Fruit fly (Drosophila melanogaster) whole organism, embryonic: ENCODE measurements around the gene TH1.
A peak's percentile ranks its signal among the peaks of the same experiment; 100 is the strongest.

Experiments used
- CG11247 ChIP-seq: fragments of 200-800 bp; sonication (Bioruptor generic); IDR thresholded peaks from 2 replicates; pipeline ENCODE4 v1.3.6; 2022; ENCODE audit warnings: missing biosample characterization, missing genetic modification characterization
- CG11560 ChIP-seq: fragments of 200-800 bp; sonication (Bioruptor generic); IDR thresholded peaks from 3 replicates; pipeline ENCODE4 v1.3.6; 2022; ENCODE audit warnings: missing biosample characterization, missing genetic modification characterization
- CG12071 ChIP-seq: fragments of 200-800 bp; sonication (Bioruptor generic); optimal IDR thresholded peaks from 3 replicates; lab custom pipeline; 2018; ENCODE audit warnings: missing biosample characterization, mild to moderate bottlenecking, missing genetic modification characterization
- CG12769 ChIP-seq: fragments of 200-800 bp; sonication (Bioruptor generic); optimal IDR thresholded peaks from 2 replicates; lab custom pipeline; 2019; ENCODE audit warnings: missing biosample characterization, mild to moderate bottlenecking, missing genetic modification characterization, moderate library complexity
- CG15073 ChIP-seq: fragments of 200-800 bp; sonication (Bioruptor generic); optimal IDR thresholded peaks from 2 replicates; lab custom pipeline; 2016; ENCODE audit warnings: missing biosample characterization, missing genetic modification characterization
- CG17612 ChIP-seq: fragments of 200-800 bp; sonication (Bioruptor generic); IDR thresholded peaks from 2 replicates; pipeline ENCODE4 v1.3.6; 2022; ENCODE audit warnings: missing biosample characterization, missing genetic modification characterization
- CG18619 ChIP-seq: fragments of 200-800 bp; sonication (Bioruptor generic); optimal IDR thresholded peaks from 3 replicates; lab custom pipeline; 2017; ENCODE audit warnings: missing biosample characterization, mild to moderate bottlenecking, missing genetic modification characterization
- CG2129 ChIP-seq: fragments of 200-800 bp; sonication (Bioruptor generic); IDR thresholded peaks from 2 replicates; pipeline ENCODE4 v1.3.6; 2022; ENCODE audit warnings: missing biosample characterization, missing genetic modification characterization; ENCODE audit not compliant: partially characterized antibody
- CG31224 ChIP-seq: fragments of 200-800 bp; sonication (Bioruptor generic); IDR thresholded peaks from 2 replicates; pipeline ENCODE4 v1.3.6; 2022; ENCODE audit warnings: missing biosample characterization, missing genetic modification characterization
- CG32772 ChIP-seq: fragments of 200-800 bp; sonication (Bioruptor generic); IDR thresholded peaks from 2 replicates; pipeline ENCODE4 v1.3.6; 2022; ENCODE audit warnings: missing biosample characterization, missing genetic modification characterization
- CG3838 ChIP-seq: fragments of 200-800 bp; sonication (Bioruptor generic); optimal IDR thresholded peaks from 3 replicates; lab custom pipeline; 2016; ENCODE audit warnings: missing biosample characterization, missing genetic modification characterization
- CG42726 ChIP-seq: fragments of 200-800 bp; sonication (Bioruptor generic); IDR thresholded peaks from 2 replicates; pipeline ENCODE4 v1.3.6; 2022; ENCODE audit warnings: missing biosample characterization, missing genetic modification characterization; ENCODE audit not compliant: partially characterized antibody
- CG6254 ChIP-seq: fragments of 200-800 bp; sonication (Bioruptor generic); optimal IDR thresholded peaks from 3 replicates; lab custom pipeline; 2017; ENCODE audit warnings: mild to moderate bottlenecking, missing biosample characterization, missing genetic modification reagents, missing genetic modification characterization
- CG8944 ChIP-seq: fragments of 200-800 bp; sonication (Bioruptor generic); optimal IDR thresholded peaks from 3 replicates; lab custom pipeline; 2016; ENCODE audit warnings: missing biosample characterization, missing genetic modification characterization
- Dll ChIP-seq: fragments of 200-800 bp; sonication (Bioruptor generic); IDR thresholded peaks from 4 replicates; pipeline ENCODE4 v1.3.6; 2022; ENCODE audit warnings: missing biosample characterization, missing genetic modification characterization; ENCODE audit not compliant: partially characterized antibody
- Gsc ChIP-seq: fragments of 200-800 bp; sonication (Bioruptor generic); IDR thresholded peaks from 2 replicates; pipeline ENCODE4 v1.3.6; 2022; ENCODE audit warnings: missing biosample characterization, missing genetic modification characterization
- HLH54F ChIP-seq: fragments of 200-800 bp; sonication (Bioruptor generic); optimal IDR thresholded peaks from 3 replicates; lab custom pipeline; 2016; ENCODE audit warnings: missing biosample characterization, missing genetic modification characterization
- Hand ChIP-seq: fragments of 200-800 bp; sonication (Bioruptor generic); optimal IDR thresholded peaks from 2 replicates; lab custom pipeline; 2017; ENCODE audit warnings: mild to moderate bottlenecking, missing biosample characterization, missing genetic modification reagents, missing genetic modification characterization
- Lpt ChIP-seq: fragments of >200 bp; optimal IDR thresholded peaks from 2 replicates; lab custom pipeline; 2018; ENCODE audit warnings: missing biosample characterization, missing genetic modification characterization
- MTF-1 ChIP-seq: fragments of 200-800 bp; sonication (Bioruptor generic); optimal IDR thresholded peaks from 2 replicates; lab custom pipeline; 2018; ENCODE audit warnings: missing biosample characterization, mild to moderate bottlenecking, missing genetic modification characterization, borderline replicate concordance
- NK7.1 ChIP-seq: fragments of 200-800 bp; sonication (Bioruptor generic); optimal IDR thresholded peaks from 3 replicates; lab custom pipeline; 2016; ENCODE audit warnings: missing biosample characterization, missing genetic modification characterization
- Nf-YA ChIP-seq: fragments of 200-800 bp; sonication (Bioruptor generic); IDR thresholded peaks from 2 replicates; pipeline ENCODE4 v1.3.6; 2022; ENCODE audit warnings: missing biosample characterization, missing genetic modification characterization
- NfI ChIP-seq: fragments of 200-800 bp; sonication (Bioruptor generic); optimal IDR thresholded peaks from 3 replicates; lab custom pipeline; 2018; ENCODE audit warnings: missing biosample characterization, mild to moderate bottlenecking, missing genetic modification characterization, moderate library complexity
- PHDP ChIP-seq: fragments of 200-800 bp; sonication (Bioruptor generic); optimal IDR thresholded peaks from 3 replicates; lab custom pipeline; 2018; ENCODE audit warnings: missing biosample characterization, mild to moderate bottlenecking, missing genetic modification characterization, moderate library complexity
- Ravus ChIP-seq: fragments of 200-800 bp; sonication (Bioruptor generic); IDR thresholded peaks from 2 replicates; pipeline ENCODE4 v1.3.6; 2022; ENCODE audit warnings: missing biosample characterization, missing genetic modification characterization
- Side ChIP-seq: fragments of 200-800 bp; sonication (Bioruptor generic); optimal IDR thresholded peaks from 2 replicates; lab custom pipeline; 2016; ENCODE audit warnings: missing biosample characterization, missing genetic modification characterization
- amos ChIP-seq: fragments of 200-800 bp; sonication (Bioruptor generic); IDR thresholded peaks from 2 replicates; pipeline ENCODE4 v1.3.6; 2022; ENCODE audit warnings: missing biosample characterization, missing genetic modification characterization; ENCODE audit not compliant: partially characterized antibody
- az2 ChIP-seq: fragments of 200-800 bp; sonication (Bioruptor generic); optimal IDR thresholded peaks from 3 replicates; lab custom pipeline; 2016; ENCODE audit warnings: missing biosample characterization, missing genetic modification characterization
- dysf ChIP-seq: fragments of 200-800 bp; sonication (Bioruptor generic); IDR thresholded peaks from 3 replicates; pipeline ENCODE4 v1.3.6; 2022; ENCODE audit warnings: missing biosample characterization, missing genetic modification characterization
- fd64A ChIP-seq: fragments of 200-800 bp; sonication (Bioruptor generic); optimal IDR thresholded peaks from 3 replicates; lab custom pipeline; 2018; ENCODE audit warnings: missing biosample characterization, mild to moderate bottlenecking, missing genetic modification characterization
- fu2 ChIP-seq: fragments of 200-800 bp; sonication (Bioruptor generic); optimal IDR thresholded peaks from 2 replicates; lab custom pipeline; 2016; ENCODE audit warnings: missing biosample characterization, missing genetic modification characterization
- gcm ChIP-seq: fragments of 200-800 bp; sonication (Bioruptor generic); optimal IDR thresholded peaks from 2 replicates; lab custom pipeline; 2019; ENCODE audit warnings: missing biosample characterization, mild to moderate bottlenecking, missing genetic modification characterization, moderate library complexity
- hkb ChIP-seq, 2 experiments: fragments of 200-800 bp in 1 of 2; fragments of >200 bp in 1 of 2; sonication (Bioruptor generic) in 1 of 2; IDR thresholded peaks in 1 of 2; optimal IDR thresholded peaks in 1 of 2; 2 replicates each; pipeline versions ENCODE4 v1.3.6 to Lab custom; 2017 to 2022; ENCODE audit warnings: missing biosample characterization in 1 of 2, missing genetic modification characterization in 1 of 2
- jigr1 ChIP-seq: fragments of 200-800 bp; sonication (Bioruptor generic); IDR thresholded peaks from 3 replicates; pipeline ENCODE4 v1.3.6; 2022; ENCODE audit warnings: missing biosample characterization, missing genetic modification characterization
- lilli ChIP-seq: fragments of 200-800 bp; sonication (Bioruptor generic); optimal IDR thresholded peaks from 3 replicates; lab custom pipeline; 2016; ENCODE audit warnings: missing biosample characterization, missing genetic modification characterization
- lmd ChIP-seq: fragments of 200-800 bp; sonication (Bioruptor generic); IDR thresholded peaks from 2 replicates; pipeline ENCODE4 v1.3.6; 2022; ENCODE audit warnings: missing biosample characterization, missing genetic modification characterization
- nom ChIP-seq: fragments of 200-800 bp; sonication (Bioruptor generic); optimal IDR thresholded peaks from 2 replicates; lab custom pipeline; 2017; ENCODE audit warnings: missing biosample characterization, missing genetic modification characterization, mild to moderate bottlenecking, moderate library complexity, missing genetic modification reagents
- oc ChIP-seq: fragments of 200-800 bp; sonication (Bioruptor generic); optimal IDR thresholded peaks from 2 replicates; lab custom pipeline; 2018; ENCODE audit warnings: missing biosample characterization, mild to moderate bottlenecking, missing genetic modification characterization, moderate library complexity
- run ChIP-seq: fragments of 200-800 bp; sonication (Bioruptor generic); optimal IDR thresholded peaks from 3 replicates; lab custom pipeline; 2018; ENCODE audit warnings: missing biosample characterization, mild to moderate bottlenecking, missing genetic modification characterization
- scrt ChIP-seq: fragments of 200-800 bp; sonication (Bioruptor generic); optimal IDR thresholded peaks from 2 replicates; lab custom pipeline; 2018; ENCODE audit warnings: missing biosample characterization, mild to moderate bottlenecking, missing genetic modification characterization, moderate library complexity
- sd ChIP-seq: fragments of 200-800 bp; sonication (Bioruptor generic); optimal IDR thresholded peaks from 3 replicates; lab custom pipeline; 2018; ENCODE audit warnings: missing biosample characterization, mild to moderate bottlenecking, missing genetic modification characterization, moderate library complexity
- sima ChIP-seq: fragments of 200-800 bp; sonication (Bioruptor generic); optimal IDR thresholded peaks from 2 replicates; lab custom pipeline; 2016; ENCODE audit warnings: missing biosample characterization, missing genetic modification characterization
- sisA ChIP-seq: fragments of 200-800 bp; sonication (Bioruptor generic); IDR thresholded peaks from 2 replicates; pipeline ENCODE4 v1.3.6; 2022; ENCODE audit warnings: missing biosample characterization, missing genetic modification characterization
- slbo ChIP-seq: fragments of 200-800 bp; sonication (Bioruptor generic); IDR thresholded peaks from 2 replicates; pipeline ENCODE4 v1.3.6; 2022; ENCODE audit warnings: missing biosample characterization, missing genetic modification characterization
- tup ChIP-seq: fragments of 200-800 bp; sonication (Bioruptor generic); optimal IDR thresholded peaks from 2 replicates; lab custom pipeline; 2016; ENCODE audit warnings: missing biosample characterization, mild to moderate bottlenecking, missing genetic modification characterization, moderate library complexity
- wor ChIP-seq: fragments of 200-800 bp; sonication (Bioruptor generic); IDR thresholded peaks from 2 replicates; pipeline ENCODE4 v1.3.6; 2022; ENCODE audit warnings: missing biosample characterization, missing genetic modification characterization

TH1 gene

DNA sequence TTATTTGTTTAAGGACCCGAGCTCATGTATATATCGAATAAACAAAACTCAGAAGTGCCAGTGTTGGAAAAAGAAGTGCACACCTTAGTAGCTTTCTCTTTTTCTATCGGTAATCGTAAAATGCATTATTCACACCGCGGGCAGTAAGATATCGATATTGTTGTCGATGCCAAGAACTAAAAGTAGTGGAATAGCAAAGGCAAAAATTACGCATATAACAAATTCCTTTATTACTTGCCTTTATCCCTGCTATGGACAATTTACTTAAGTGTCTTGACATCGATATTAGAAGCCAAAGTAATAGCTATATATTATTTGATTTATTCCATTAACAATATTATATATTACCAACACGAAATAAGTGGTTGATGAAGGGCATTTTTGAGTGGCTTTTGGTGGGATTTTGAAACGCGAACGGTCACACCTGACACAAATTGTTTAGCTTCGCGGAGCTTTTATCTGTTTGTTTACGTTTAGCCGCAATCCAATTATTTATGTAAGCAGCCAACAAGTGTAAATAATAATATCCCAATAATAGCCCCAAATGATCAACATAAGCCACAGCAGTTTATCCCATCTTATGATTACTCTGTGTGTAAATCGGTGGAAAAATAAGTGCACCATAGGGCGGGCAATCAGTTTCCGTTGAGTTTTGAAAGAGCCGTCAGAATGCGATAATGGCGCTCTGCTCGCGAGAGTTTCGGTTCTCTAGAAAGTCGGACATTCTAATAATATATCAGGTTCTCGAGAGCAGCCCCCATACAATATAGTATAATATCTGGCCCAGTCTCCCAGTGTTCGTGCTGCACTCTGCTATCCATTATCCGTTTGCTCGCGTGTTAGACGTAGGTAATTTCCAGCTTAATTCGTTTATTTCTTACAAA, 6.2 kb downstream of the TH1 start, which contains the start of the genes CG9992 and CG4239 (continued):
- peak; percentile 70 for TF ChIP-seq hkb (optimal IDR thresholded peaks at IDR 0.05; lab: Kevin White, UChicago)
- no peak for TF ChIP-seq hkb (GFP tag; IDR thresholded peaks at IDR 0.05; lab: Robert Waterston, UW)
- TF ChIP-seq fu2 (GFP tag; lab: Kevin White, UChicago), result peak; percentile 23
- no peak for TF ChIP-seq sima (GFP tag; lab: Kevin White, UChicago)
- TF ChIP-seq amos (GFP tag; lab: Robert Waterston, UW), result peak; percentile 67; the same call in 1 of the 2 replicates
- TF ChIP-seq CG11560 (tag; lab: Robert Waterston, UW), result 0 out of 3 replicates have a peak, but pooled peaks have one; percentile 51
- TF ChIP-seq Nf-YA, result no peak
- TF ChIP-seq MTF-1, result no peak
- TF ChIP-seq NK7.1 (GFP tag; lab: Kevin White, UChicago), result no peak
- no peak for TF ChIP-seq tup (GFP tag; lab: Kevin White, UChicago)
- no peak for TF ChIP-seq CG3838 (GFP tag; lab: Kevin White, UChicago)
- no peak for TF ChIP-seq Lpt (GFP tag; lab: Kevin White, UChicago)
- no peak for TF ChIP-seq Gsc (GFP tag; lab: Robert Waterston, UW)
- TF ChIP-seq HLH54F (GFP tag; lab: Kevin White, UChicago), result peak; percentile 52
- TF ChIP-seq oc (tag; lab: Kevin White, UChicago), result no peak
- TF ChIP-seq CG2129 (GFP tag; lab: Robert Waterston, UW), result no peak
- no peak for TF ChIP-seq Side
- no peak for TF ChIP-seq nom (GFP tag; lab: Kevin White, UChicago)
- TF ChIP-seq wor, result no peak
- TF ChIP-seq sisA, result peak; percentile 61

DNA sequence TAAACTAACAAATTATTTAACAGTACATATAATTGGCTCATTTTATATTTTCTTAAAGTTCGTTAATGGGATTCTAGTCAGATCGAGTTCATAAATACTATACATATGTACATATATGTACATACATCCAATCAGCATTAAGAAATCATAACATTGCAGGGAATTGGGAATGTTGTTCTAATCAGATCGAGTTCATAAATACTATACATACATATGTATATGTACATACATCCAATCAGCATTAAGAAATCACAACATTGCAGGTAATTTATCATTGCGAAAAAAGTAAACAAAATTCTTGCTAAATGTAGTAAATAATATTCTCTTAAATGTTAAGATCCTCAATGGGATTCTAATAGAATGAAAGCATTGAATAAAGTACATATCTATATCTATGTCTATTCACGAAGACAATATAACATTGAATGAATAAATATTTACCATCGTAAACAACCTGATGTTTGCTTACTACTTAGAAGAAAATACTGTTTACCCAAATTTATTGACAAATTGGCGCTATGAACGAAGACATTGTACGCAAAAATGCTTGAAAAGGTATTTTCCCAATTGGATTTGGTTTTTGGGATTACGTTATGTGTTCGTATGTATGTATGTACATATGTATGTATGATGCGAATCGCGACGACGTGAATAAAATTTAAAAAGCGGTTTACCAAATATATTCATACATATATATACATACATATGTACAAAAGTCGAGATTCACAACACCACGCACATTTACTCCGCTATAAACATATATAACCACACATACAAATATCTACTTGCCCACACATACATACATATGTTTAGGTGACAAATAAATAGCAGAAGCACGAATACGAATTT, 7.3 kb downstream of the TH1 start:
- TF ChIP-seq CG31224 (GFP tag; lab: Robert Waterston, UW) (peak; percentile 40; the same call in 1 of the 2 replicates), CG17612 (GFP tag; lab: Robert Waterston, UW) (no peak), fd64A (peak; percentile 87), PHDP (tag; lab: Kevin White, UChicago) (peak; percentile 94), CG15073 (no peak), NfI (no peak), Hand (GFP tag; lab: Kevin White, UChicago) (peak; percentile 78), CG11247 (GFP tag; lab: Robert Waterston, UW) (peak; percentile 45; the same call in 1 of the 2 replicates), MTF-1 (peak; percentile 89), CG32772 (no peak), CG8944 (GFP tag; lab: Kevin White, UChicago) (peak; percentile 15), CG12769 (tag; lab: Kevin White, UChicago) (no peak), scrt (GFP tag; lab: Kevin White, UChicago) (peak; percentile 80), lmd (GFP tag; lab: Robert Waterston, UW) (no peak), gcm (GFP tag; lab: Kevin White, UChicago) (peak; percentile 82), CG42726 (GFP tag; lab: Robert Waterston, UW) (no peak), sd (peak; percentile 81), jigr1 (GFP tag; lab: Robert Waterston, UW) (no peak), lilli (peak; percentile 51), CG18619 (GFP tag; lab: Kevin White, UChicago) (no peak), Ravus (GFP tag; lab: Robert Waterston, UW) (no peak; the same call in 1 of the 2 replicates), Dll (GFP tag; lab: Robert Waterston, UW) (no peak), slbo (no peak), CG12071 (GFP tag; lab: Kevin White, UChicago) (peak; percentile 92), az2 (GFP tag; lab: Kevin White, UChicago) (no peak), CG6254 (GFP tag; lab: Kevin White, UChicago) (peak; percentile 36), run (tag; lab: Kevin White, UChicago) (no peak), dysf (no peak; the same call in 2 of the 3 replicates)
